Fruit fly (Drosophila melanogaster) whole organism, embryonic: ENCODE results near the gene SIDL.
A peak's percentile ranks its signal among the peaks of the same experiment; 100 is the strongest.

Experiments used
- CG10274 ChIP-seq: fragments of 200-800 bp; sonication (Bioruptor generic); optimal IDR thresholded peaks from 3 replicates; lab custom pipeline; 2017; ENCODE audit warnings: missing biosample characterization, mild to moderate bottlenecking, missing genetic modification characterization
- CG13287 ChIP-seq: fragments of 200-800 bp; sonication (Bioruptor generic); IDR thresholded peaks from 2 replicates; pipeline ENCODE4 v1.3.6; 2022; ENCODE audit warnings: missing biosample characterization, missing genetic modification characterization; ENCODE audit not compliant: partially characterized antibody
- CG14014 ChIP-seq: fragments of 200-800 bp; sonication (Bioruptor generic); IDR thresholded peaks from 2 replicates; pipeline ENCODE4 v1.3.6; 2022; ENCODE audit warnings: missing biosample characterization, missing genetic modification characterization
- CG1602 ChIP-seq: fragments of 200-800 bp; sonication (Bioruptor generic); optimal IDR thresholded peaks from 3 replicates; lab custom pipeline; 2016; ENCODE audit warnings: missing biosample characterization, missing genetic modification characterization
- CG2202 ChIP-seq: fragments of 200-800 bp; sonication (Bioruptor generic); optimal IDR thresholded peaks from 2 replicates; lab custom pipeline; 2018; ENCODE audit warnings: missing biosample characterization, mild to moderate bottlenecking, missing genetic modification characterization
- CG2889 ChIP-seq: fragments of 200-800 bp; sonication (Bioruptor generic); IDR thresholded peaks from 3 replicates; pipeline ENCODE4 v1.3.6; 2022; ENCODE audit warnings: missing biosample characterization, missing genetic modification characterization
- CG30431 ChIP-seq: fragments of 200-800 bp; sonication (Bioruptor generic); optimal IDR thresholded peaks from 2 replicates; lab custom pipeline; 2017; ENCODE audit warnings: missing biosample characterization, missing genetic modification characterization
- CG3281 ChIP-seq: fragments of 200-800 bp; sonication (Bioruptor generic); optimal IDR thresholded peaks from 3 replicates; lab custom pipeline; 2017; ENCODE audit warnings: missing biosample characterization, mild to moderate bottlenecking, missing genetic modification characterization
- CG34224 ChIP-seq: fragments of 200-800 bp; sonication (Bioruptor generic); IDR thresholded peaks from 3 replicates; pipeline ENCODE4 v1.3.6; 2022; ENCODE audit warnings: missing biosample characterization, missing genetic modification characterization; ENCODE audit not compliant: partially characterized antibody
- CG34422 ChIP-seq: fragments of 200-800 bp; sonication (Bioruptor generic); IDR thresholded peaks from 3 replicates; pipeline ENCODE4 v1.3.6; 2022; ENCODE audit warnings: missing biosample characterization, missing genetic modification characterization
- CG42726 ChIP-seq: fragments of 200-800 bp; sonication (Bioruptor generic); IDR thresholded peaks from 2 replicates; pipeline ENCODE4 v1.3.6; 2022; ENCODE audit warnings: missing biosample characterization, missing genetic modification characterization; ENCODE audit not compliant: partially characterized antibody
- CG4360 ChIP-seq: fragments of 200-800 bp; sonication (Bioruptor generic); IDR thresholded peaks from 2 replicates; pipeline ENCODE4 v1.3.6; 2022; ENCODE audit warnings: missing biosample characterization, missing genetic modification characterization
- CG4730 ChIP-seq: fragments of 200-800 bp; sonication (Bioruptor generic); IDR thresholded peaks from 2 replicates; pipeline ENCODE4 v1.3.6; 2022; ENCODE audit warnings: missing biosample characterization, missing genetic modification characterization
- CG4820 ChIP-seq: fragments of 200-800 bp; sonication (Bioruptor generic); optimal IDR thresholded peaks from 3 replicates; lab custom pipeline; 2016; ENCODE audit warnings: missing biosample characterization, missing genetic modification characterization
- CG7372 ChIP-seq: fragments of 200-800 bp; sonication (Bioruptor generic); IDR thresholded peaks from 2 replicates; pipeline ENCODE4 v1.3.6; 2022; ENCODE audit warnings: missing biosample characterization, missing genetic modification characterization
- CG7745 ChIP-seq: fragments of 200-800 bp; sonication (Bioruptor generic); optimal IDR thresholded peaks from 2 replicates; lab custom pipeline; 2018; ENCODE audit warnings: missing biosample characterization, mild to moderate bottlenecking, missing genetic modification characterization, moderate library complexity
- CHES-1-like ChIP-seq: fragments of 200-800 bp; sonication (Bioruptor generic); optimal IDR thresholded peaks from 2 replicates; lab custom pipeline; 2016; ENCODE audit warnings: missing biosample characterization, missing genetic modification characterization
- CkIIα-i1 ChIP-seq: fragments of 200-800 bp; sonication (Bioruptor generic); IDR thresholded peaks from 2 replicates; pipeline ENCODE4 v1.3.6; 2022; ENCODE audit warnings: missing biosample characterization, missing genetic modification characterization
- Dfd ChIP-seq, 2 experiments: fragments of >200 bp; optimal IDR thresholded peaks; 2 replicates each; lab custom pipeline; 2017; ENCODE audit warnings: missing biosample characterization in 2 of 2, missing genetic modification characterization in 2 of 2
- Drgx ChIP-seq: fragments of 200-800 bp; sonication (Bioruptor generic); IDR thresholded peaks from 2 replicates; pipeline ENCODE4 v1.3.6; 2022; ENCODE audit warnings: missing biosample characterization, missing genetic modification characterization
- E2f2 ChIP-seq: fragments of 200-800 bp; sonication (Bioruptor generic); IDR thresholded peaks from 2 replicates; pipeline ENCODE4 v1.3.6; 2022; ENCODE audit warnings: missing biosample characterization, missing genetic modification characterization
- ERR ChIP-seq: fragments of 200-800 bp; sonication (Bioruptor generic); optimal IDR thresholded peaks from 2 replicates; lab custom pipeline; 2016; ENCODE audit warnings: missing biosample characterization, missing genetic modification characterization
- HLH3B ChIP-seq: fragments of 200-800 bp; sonication (Bioruptor generic); IDR thresholded peaks from 2 replicates; pipeline ENCODE4 v1.3.6; 2022; ENCODE audit warnings: missing biosample characterization, missing genetic modification characterization
- Hsf ChIP-seq: fragments of 200-800 bp; sonication (Bioruptor generic); optimal IDR thresholded peaks from 3 replicates; lab custom pipeline; 2016; ENCODE audit warnings: missing biosample characterization, missing genetic modification characterization
- Lim3 ChIP-seq: fragments of 200-800 bp; sonication (Bioruptor generic); IDR thresholded peaks from 2 replicates; pipeline ENCODE4 v1.3.6; 2022; ENCODE audit warnings: missing biosample characterization, missing genetic modification characterization
- NC2α ChIP-seq: fragments of 200-800 bp; sonication (Bioruptor generic); optimal IDR thresholded peaks from 2 replicates; lab custom pipeline; 2016; ENCODE audit warnings: missing biosample characterization, missing genetic modification characterization
- Nf-YC ChIP-seq: fragments of 200-800 bp; optimal IDR thresholded peaks from 3 replicates; lab custom pipeline; 2019; ENCODE audit warnings: missing biosample characterization, mild to moderate bottlenecking, missing genetic modification characterization, moderate library complexity
- Sox100B ChIP-seq: fragments of 200-800 bp; sonication (Bioruptor generic); optimal IDR thresholded peaks from 3 replicates; lab custom pipeline; 2018; ENCODE audit warnings: missing biosample characterization, mild to moderate bottlenecking, missing genetic modification characterization
- Vsx1 ChIP-seq: fragments of 200-800 bp; sonication (Bioruptor generic); optimal IDR thresholded peaks from 2 replicates; lab custom pipeline; 2017; ENCODE audit warnings: missing biosample characterization, mild to moderate bottlenecking, missing genetic modification characterization, missing genetic modification reagents
- bbx ChIP-seq: fragments of 200-800 bp; sonication (Bioruptor generic); IDR thresholded peaks from 2 replicates; pipeline ENCODE4 v1.3.6; 2022; ENCODE audit warnings: missing biosample characterization, missing genetic modification characterization; ENCODE audit not compliant: partially characterized antibody
- br ChIP-seq: fragments of >200 bp; optimal IDR thresholded peaks from 2 replicates; lab custom pipeline; 2017
- caup ChIP-seq: fragments of 200-800 bp; sonication (Bioruptor generic); optimal IDR thresholded peaks from 3 replicates; lab custom pipeline; 2017; ENCODE audit warnings: missing biosample characterization, mild to moderate bottlenecking, missing genetic modification characterization, moderate library complexity; ENCODE audit not compliant: severe bottlenecking
- chif ChIP-seq, 2 experiments: fragments of 200-800 bp; sonication (Bioruptor generic); optimal IDR thresholded peaks; 3 replicates each; lab custom pipeline; 2016; ENCODE audit warnings: missing biosample characterization in 2 of 2, missing genetic modification characterization in 2 of 2
- corto ChIP-seq: fragments of 200-800 bp; sonication (Bioruptor generic); optimal IDR thresholded peaks from 2 replicates; lab custom pipeline; 2016; ENCODE audit warnings: missing biosample characterization, mild to moderate bottlenecking, missing genetic modification characterization, moderate library complexity
- cwo ChIP-seq: fragments of 200-800 bp; sonication (Bioruptor generic); optimal IDR thresholded peaks from 3 replicates; lab custom pipeline; 2017; ENCODE audit warnings: missing biosample characterization, missing genetic modification characterization, mild to moderate bottlenecking, moderate library complexity, missing genetic modification reagents
- da ChIP-seq: fragments of 200-800 bp; sonication (Bioruptor generic); optimal IDR thresholded peaks from 2 replicates; lab custom pipeline; 2016; ENCODE audit warnings: missing biosample characterization, missing genetic modification characterization
- dati ChIP-seq: fragments of 200-800 bp; sonication (Bioruptor generic); IDR thresholded peaks from 2 replicates; pipeline ENCODE4 v1.3.6; 2022; ENCODE audit warnings: missing biosample characterization, missing genetic modification characterization
- dm ChIP-seq: fragments of 200-800 bp; sonication (Bioruptor generic); optimal IDR thresholded peaks from 3 replicates; lab custom pipeline; 2016; ENCODE audit warnings: missing biosample characterization, missing genetic modification characterization
- ftz-f1 ChIP-seq: fragments of 200-800 bp; sonication (Bioruptor generic); optimal IDR thresholded peaks from 2 replicates; lab custom pipeline; 2016; ENCODE audit warnings: missing biosample characterization, missing genetic modification characterization
- inv ChIP-seq: fragments of 200-800 bp; sonication (Bioruptor generic); IDR thresholded peaks from 2 replicates; pipeline ENCODE4 v1.3.6; 2022; ENCODE audit warnings: missing biosample characterization, missing genetic modification characterization; ENCODE audit not compliant: partially characterized antibody
- kay ChIP-seq: fragments of 200-800 bp; sonication (Bioruptor generic); optimal IDR thresholded peaks from 2 replicates; lab custom pipeline; 2016; ENCODE audit warnings: missing biosample characterization, missing genetic modification characterization
- ken ChIP-seq: fragments of 200-800 bp; sonication (Bioruptor generic); IDR thresholded peaks from 3 replicates; pipeline ENCODE4 v1.3.6; 2022; ENCODE audit warnings: missing biosample characterization, missing genetic modification characterization
- nerfin-2 ChIP-seq: fragments of 200-800 bp; sonication (Bioruptor generic); IDR thresholded peaks from 2 replicates; pipeline ENCODE4 v1.3.6; 2022; ENCODE audit warnings: missing biosample characterization, missing genetic modification characterization; ENCODE audit not compliant: partially characterized antibody
- nom ChIP-seq: fragments of 200-800 bp; sonication (Bioruptor generic); optimal IDR thresholded peaks from 2 replicates; lab custom pipeline; 2017; ENCODE audit warnings: missing biosample characterization, missing genetic modification characterization, mild to moderate bottlenecking, moderate library complexity, missing genetic modification reagents
- p53 ChIP-seq: fragments of 200-800 bp; sonication (Bioruptor generic); optimal IDR thresholded peaks from 2 replicates; lab custom pipeline; 2016; ENCODE audit warnings: missing biosample characterization, missing genetic modification characterization
- peb ChIP-seq: fragments of 200-800 bp; sonication (Bioruptor generic); IDR thresholded peaks from 2 replicates; pipeline ENCODE4 v1.3.6; 2022; ENCODE audit warnings: missing biosample characterization, missing genetic modification characterization
- pho ChIP-seq: fragments of 200-800 bp; sonication (Bioruptor generic); optimal IDR thresholded peaks from 2 replicates; lab custom pipeline; 2016; ENCODE audit warnings: missing biosample characterization, missing genetic modification characterization
- tgo ChIP-seq: fragments of 200-800 bp; sonication (Bioruptor generic); IDR thresholded peaks from 3 replicates; pipeline ENCODE4 v1.3.6; 2022; ENCODE audit warnings: missing biosample characterization, missing genetic modification characterization
- zfh2 ChIP-seq: fragments of 200-800 bp; sonication (Bioruptor generic); optimal IDR thresholded peaks from 2 replicates; lab custom pipeline; 2016; ENCODE audit warnings: missing biosample characterization, missing genetic modification characterization

The SIDL gene

DNA sequence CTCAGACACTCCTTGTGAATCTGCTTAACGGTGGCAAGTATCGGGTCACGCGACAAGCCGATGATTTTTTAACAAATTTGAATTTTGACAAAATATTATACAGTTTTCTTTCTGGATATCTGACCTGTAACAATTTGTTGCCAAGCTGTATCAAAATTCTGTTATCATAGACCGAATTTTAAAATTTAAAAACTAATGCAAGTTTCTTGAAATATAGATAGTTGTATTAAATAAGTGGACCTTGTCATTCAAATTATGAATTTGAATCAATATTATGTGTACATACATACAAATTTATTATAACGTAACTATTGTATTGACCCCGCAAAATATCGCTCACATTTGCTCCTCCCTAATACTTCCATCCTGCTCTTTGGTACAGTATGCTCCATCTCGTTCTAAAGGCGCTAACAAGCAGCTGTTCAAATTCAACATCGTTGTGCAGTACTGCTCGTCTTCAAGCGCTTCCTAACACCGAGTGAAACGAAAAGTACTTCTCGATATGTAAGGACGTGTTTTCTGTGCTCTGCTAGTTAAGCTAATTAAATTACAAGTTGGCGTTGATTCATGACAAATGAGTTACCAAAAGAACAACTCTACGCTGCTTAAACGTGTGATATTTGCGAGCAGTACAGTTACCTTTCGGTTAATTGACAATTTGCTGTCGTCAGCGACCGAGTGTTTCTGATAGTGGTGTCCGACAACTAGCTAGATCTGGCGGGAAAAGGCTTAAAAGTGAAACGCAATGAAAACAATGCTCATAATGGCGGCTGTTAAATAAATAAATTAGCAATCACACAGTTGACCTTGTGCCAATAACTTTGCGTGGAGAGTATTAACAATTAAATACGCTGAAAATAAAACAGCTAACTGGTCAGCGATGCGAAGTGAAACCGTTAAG, 22.3 kb downstream of the SIDL start, which contains the start of the genes Kpc1 and CG42542 (continued):
- TF ChIP-seq Lim3 (GFP tag; lab: Robert Waterston, UW) (no peak), CG4820 (GFP tag; lab: Kevin White, UChicago) (peak; percentile 60), peb (GFP tag; lab: Robert Waterston, UW) (no peak), CHES-1-like (peak; percentile 55), CG2202 (peak; percentile 26), pho (GFP tag; lab: Kevin White, UChicago) (peak; percentile 68), CG34224 (GFP tag; lab: Robert Waterston, UW) (peak; percentile 92; the same call in 2 of the 3 replicates), CG42726 (GFP tag; lab: Robert Waterston, UW) (peak; percentile 84), CG7372 (GFP tag; lab: Robert Waterston, UW) (peak; percentile 44), chif (GFP tag; optimal IDR thresholded peaks at IDR 0.05; lab: Kevin White, UChicago) (peak; percentile 63 to 70), CkIIα-i1 (GFP tag; lab: Robert Waterston, UW) (no peak), NC2α (GFP tag; lab: Kevin White, UChicago) (peak; percentile 19), CG1602 (GFP tag; lab: Kevin White, UChicago) (peak; percentile 79), CG4730 (GFP tag; lab: Robert Waterston, UW) (peak; percentile 45; the same call in 1 of the 2 replicates), CG10274 (no peak), ERR (GFP tag; lab: Kevin White, UChicago) (peak; percentile 38), bbx (peak; percentile 70), CG7745 (no peak), E2f2 (GFP tag; lab: Robert Waterston, UW) (peak; percentile 89), CG30431 (GFP tag; lab: Kevin White, UChicago) (peak; percentile 47), da (GFP tag; lab: Kevin White, UChicago) (peak; percentile 86), nom (GFP tag; lab: Kevin White, UChicago) (no peak), p53 (GFP tag; lab: Kevin White, UChicago) (no peak), nerfin-2 (GFP tag; lab: Robert Waterston, UW) (peak; percentile 70), Vsx1 (peak; percentile 76), Hsf (peak; percentile 87), CG4360 (GFP tag; lab: Robert Waterston, UW) (0 out of 2 replicates have a peak, but pooled peaks have one; percentile 16), br (no peak), CG13287 (peak; percentile 93), CG3281 (GFP tag; lab: Kevin White, UChicago) (peak; percentile 10), tgo (GFP tag; lab: Robert Waterston, UW) (peak; percentile 55; the same call in 2 of the 3 replicates), CG14014 (peak; percentile 53; the same call in 1 of the 2 replicates), dati (GFP tag; lab: Robert Waterston, UW) (no peak), HLH3B (GFP tag; lab: Robert Waterston, UW) (peak; percentile 47; the same call in 1 of the 2 replicates), Dfd (GFP tag; optimal IDR thresholded peaks at IDR 0.05; lab: Kevin White, UChicago) (no peak), kay (GFP tag; lab: Kevin White, UChicago) (peak; percentile 56), Nf-YC (tag; lab: Kevin White, UChicago) (no peak), inv (GFP tag; lab: Robert Waterston, UW) (peak; percentile 90), Sox100B (no peak), CG2889 (GFP tag; lab: Robert Waterston, UW) (no peak; the same call in 2 of the 3 replicates), ken (peak; percentile 67), CG34422 (GFP tag; lab: Robert Waterston, UW) (peak; percentile 72), cwo (peak; percentile 58), ftz-f1 (peak; percentile 94), Drgx (GFP tag; lab: Robert Waterston, UW) (no peak), zfh2 (GFP tag; lab: Kevin White, UChicago) (peak; percentile 83), caup (GFP tag; lab: Kevin White, UChicago) (peak; percentile 57), corto (GFP tag; lab: Kevin White, UChicago) (peak; percentile 35), dm (peak; percentile 42)
